Worm (Caenorhabditis elegans) whole organism, mixed stage, embryonic: Measurements from ENCODE around the gene csb-1.

Experiments used
- M03D4.4 ChIP-seq: sonication (generic microtip); optimal IDR thresholded peaks from 2 replicates; lab custom pipeline; 2017; ENCODE audit warnings: mild to moderate bottlenecking, missing genetic modification characterization, missing compliant biosample characterization
- cnd-1 ChIP-seq: fragments of 200-800 bp; sonication (Bioruptor generic); optimal IDR thresholded peaks from 2 replicates; lab custom pipeline; 2018; ENCODE audit warnings: mild to moderate bottlenecking, missing genetic modification characterization, missing compliant biosample characterization
- elt-3 ChIP-seq: fragments of 150-350 bp; optimal IDR thresholded peaks from 2 replicates; lab custom pipeline; 2014; ENCODE audit warnings: missing biosample characterization, missing genetic modification characterization
- flh-1 ChIP-seq: fragments of 200-800 bp; sonication (Bioruptor generic); optimal IDR thresholded peaks from 2 replicates; lab custom pipeline; 2018; ENCODE audit warnings: mild to moderate bottlenecking, missing genetic modification characterization, moderate library complexity, missing compliant biosample characterization
- lin-32 ChIP-seq: fragments of 200-800 bp; sonication (Bioruptor generic); optimal IDR thresholded peaks from 2 replicates; lab custom pipeline; 2018; ENCODE audit warnings: mild to moderate bottlenecking, missing genetic modification characterization, missing compliant biosample characterization
- lsy-2 ChIP-seq: fragments of 150-350 bp; optimal IDR thresholded peaks from 2 replicates; lab custom pipeline; 2014; ENCODE audit warnings: missing biosample characterization, missing genetic modification characterization
- pha-4 ChIP-seq: fragments of 150-350 bp; optimal IDR thresholded peaks from 2 replicates; lab custom pipeline; 2018; ENCODE audit warnings: missing biosample characterization, missing genetic modification reagents, missing genetic modification characterization
- sptf-1 ChIP-seq: sonication (generic microtip); optimal IDR thresholded peaks from 2 replicates; lab custom pipeline; 2017; ENCODE audit warnings: mild to moderate bottlenecking, missing genetic modification characterization, moderate library complexity, missing compliant biosample characterization
- unc-39 ChIP-seq: fragments of 150-350 bp; optimal IDR thresholded peaks from 2 replicates; lab custom pipeline; 2014; ENCODE audit warnings: missing biosample characterization, missing genetic modification characterization
- unc-62 ChIP-seq: fragments of 150-350 bp; optimal IDR thresholded peaks from 2 replicates; lab custom pipeline; 2014; ENCODE audit warnings: missing biosample characterization, missing genetic modification reagents, missing genetic modification characterization
- ztf-11 ChIP-seq: fragments of 150-350 bp; optimal IDR thresholded peaks from 2 replicates; lab custom pipeline; 2014; ENCODE audit warnings: missing biosample characterization, missing genetic modification characterization

- TF ChIP-seq unc-62 (GFP tag; lab: Kevin White, UChicago) = no peak
- no peak for TF ChIP-seq cnd-1 (tag; lab: Kevin White, UChicago)
- no peak for TF ChIP-seq M03D4.4 (tag; lab: Kevin White, UChicago)
- no peak for TF ChIP-seq ztf-11 (tag; lab: Kevin White, UChicago)
- TF ChIP-seq lin-32 (GFP tag; lab: Kevin White, UChicago) = no peak
- no peak for TF ChIP-seq elt-3 (tag; lab: Kevin White, UChicago)
- TF ChIP-seq lsy-2 (tag; lab: Kevin White, UChicago) = peak; percentile 16
- TF ChIP-seq pha-4 (tag; lab: Kevin White, UChicago) = no peak
- TF ChIP-seq flh-1 (GFP tag; lab: Kevin White, UChicago) = no peak
- no peak for TF ChIP-seq unc-39 (tag; lab: Kevin White, UChicago)
- peak; percentile 11 for TF ChIP-seq sptf-1 (tag; lab: Kevin White, UChicago)
Measured at ce11 chrX:15865868-15866555, at the start of gene csb-1, which contains the start of gene F53H4.4.
